Fruit fly (Drosophila melanogaster): ENCODE results near the gene RpS30.

- TF ChIP-seq CG4318 (GFP tag; optimal IDR thresholded peaks at IDR 0.05): no peak
- TF ChIP-seq topi (GFP tag; optimal IDR thresholded peaks at IDR 0.05): no peak
- no peak for TF ChIP-seq CG10669 (GFP tag; optimal IDR thresholded peaks at IDR 0.05)
Measured at dm6 chr3R:20873638-20874037, 23.3 kb downstream of the RpS30 start, which contains the start of gene TotB.
